Worm (Caenorhabditis elegans) whole organism, L1 larva: ENCODE results near the gene npr-9.

ENCODE experiments used
- C04F5.9 ChIP-seq: sonication (generic microtip); optimal IDR thresholded peaks from 2 replicates; lab custom pipeline; 2016; ENCODE audit warnings: missing genetic modification characterization, missing compliant biosample characterization
- C34B4.2 ChIP-seq: sonication (generic microtip); optimal IDR thresholded peaks from 2 replicates; lab custom pipeline; 2017; ENCODE audit warnings: mild to moderate bottlenecking, missing genetic modification characterization, missing compliant biosample characterization
- Y116A8C.19 ChIP-seq: sonication (generic microtip); optimal IDR thresholded peaks from 2 replicates; lab custom pipeline; 2016; ENCODE audit warnings: missing compliant biosample characterization, missing genetic modification characterization, borderline replicate concordance
- ceh-8 ChIP-seq: fragments of 200-800 bp; sonication (Bioruptor generic); optimal IDR thresholded peaks from 2 replicates; lab custom pipeline; 2018; ENCODE audit warnings: mild to moderate bottlenecking, missing genetic modification characterization, moderate library complexity, missing compliant biosample characterization
- ceh-82 ChIP-seq, 3 experiments: fragments of 150-350 bp in 1 of 3; sonication (generic microtip) in 2 of 3; optimal IDR thresholded peaks; 2 replicates each; lab custom pipeline; 2014 to 2017; ENCODE audit warnings: missing biosample characterization in 3 of 3, missing genetic modification characterization in 3 of 3
- ces-1 ChIP-seq: fragments of 150-350 bp; optimal IDR thresholded peaks from 2 replicates; lab custom pipeline; 2014; ENCODE audit warnings: missing biosample characterization, missing genetic modification reagents, missing genetic modification characterization
- dpl-1 ChIP-seq, 3 experiments: fragments of 150-350 bp in 2 of 3; sonication (generic microtip) in 1 of 3; optimal IDR thresholded peaks; 2 replicates each; lab custom pipeline; 2014 to 2017; ENCODE audit warnings: missing biosample characterization in 3 of 3, missing genetic modification characterization in 3 of 3, missing genetic modification reagents in 3 of 3
- efl-1 ChIP-seq, 4 experiments: fragments of 150-350 bp; optimal IDR thresholded peaks in 3 of 4; peaks in 1 of 4; 1 replicate in 1 of 4; 2 replicates in 3 of 4; lab custom pipeline; 2014; ENCODE audit warnings: missing biosample characterization in 2 of 4, missing genetic modification characterization in 2 of 4, missing genetic modification reagents in 2 of 4
- egl-27 ChIP-seq, 2 experiments: fragments of 150-350 bp in 1 of 2; sonication (generic microtip); optimal IDR thresholded peaks; 3 replicates each; lab custom pipeline; 2017 to 2018; ENCODE audit warnings: missing biosample characterization in 2 of 2, missing genetic modification characterization in 2 of 2, missing genetic modification reagents in 2 of 2
- elt-3 ChIP-seq, 6 experiments: fragments of 150-350 bp in 1 of 6; sonication (generic microtip); optimal IDR thresholded peaks; 2 replicates each; lab custom pipeline; 2017 to 2018; ENCODE audit warnings: missing biosample characterization in 6 of 6, missing genetic modification characterization in 6 of 6, inconsistent platforms in 1 of 6
- ets-5 ChIP-seq: fragments of 200-800 bp; sonication (Bioruptor generic); IDR thresholded peaks from 2 replicates; pipeline ENCODE4 v1.3.6; 2022; ENCODE audit warnings: missing genetic modification characterization, missing compliant biosample characterization
- fkh-10 ChIP-seq: sonication (generic microtip); optimal IDR thresholded peaks from 2 replicates; lab custom pipeline; 2017; ENCODE audit warnings: missing biosample characterization, missing genetic modification reagents, missing genetic modification characterization
- fkh-8 ChIP-seq: sonication (generic microtip); optimal IDR thresholded peaks from 2 replicates; lab custom pipeline; 2016; ENCODE audit warnings: mild to moderate bottlenecking, missing genetic modification characterization, missing compliant biosample characterization
- fos-1 ChIP-seq: fragments of 150-350 bp; optimal IDR thresholded peaks from 2 replicates; lab custom pipeline; 2014; ENCODE audit warnings: missing biosample characterization, missing genetic modification characterization
- grh-1 ChIP-seq: fragments of 200-800 bp; sonication (Bioruptor generic); IDR thresholded peaks from 2 replicates; pipeline ENCODE4 v1.3.6; 2022; ENCODE audit warnings: missing genetic modification reagents, missing genetic modification characterization, missing compliant biosample characterization
- hlh-17 ChIP-seq: fragments of 200-800 bp; sonication (Bioruptor generic); optimal IDR thresholded peaks from 2 replicates; lab custom pipeline; 2018; ENCODE audit warnings: missing genetic modification characterization, mild to moderate bottlenecking, missing compliant biosample characterization, moderate library complexity, borderline replicate concordance
- irx-1 ChIP-seq: sonication (generic microtip); optimal IDR thresholded peaks from 2 replicates; lab custom pipeline; 2016; ENCODE audit warnings: missing genetic modification characterization, missing compliant biosample characterization
- lin-14 ChIP-seq: fragments of 200-800 bp; sonication (Bioruptor generic); optimal IDR thresholded peaks from 2 replicates; lab custom pipeline; 2018; ENCODE audit warnings: mild to moderate bottlenecking, missing genetic modification characterization, moderate library complexity, missing compliant biosample characterization
- lin-35 ChIP-seq, 2 experiments: fragments of 150-350 bp; optimal IDR thresholded peaks; 2 replicates each; lab custom pipeline; 2014; ENCODE audit warnings: missing biosample characterization in 2 of 2, missing genetic modification characterization in 2 of 2, missing genetic modification reagents in 2 of 2
- lsy-2 ChIP-seq, 2 experiments: fragments of 150-350 bp; optimal IDR thresholded peaks; 2 replicates each; lab custom pipeline; 2014; ENCODE audit warnings: missing biosample characterization in 2 of 2, missing genetic modification characterization in 2 of 2
- mef-2 ChIP-seq: fragments of 150-350 bp; optimal IDR thresholded peaks from 2 replicates; lab custom pipeline; 2014; ENCODE audit warnings: missing biosample characterization, missing genetic modification characterization
- nhr-12 ChIP-seq: sonication (generic microtip); optimal IDR thresholded peaks from 2 replicates; lab custom pipeline; 2017; ENCODE audit warnings: missing biosample characterization, missing genetic modification characterization
- nhr-20 ChIP-seq: sonication (generic microtip); optimal IDR thresholded peaks from 2 replicates; lab custom pipeline; 2016; ENCODE audit warnings: mild to moderate bottlenecking, missing genetic modification characterization, missing compliant biosample characterization
- nhr-28 ChIP-seq: fragments of 150-350 bp; optimal IDR thresholded peaks from 2 replicates; lab custom pipeline; 2014; ENCODE audit warnings: missing biosample characterization, missing genetic modification characterization
- nhr-84 ChIP-seq: sonication (generic microtip); optimal IDR thresholded peaks from 2 replicates; lab custom pipeline; 2017; ENCODE audit warnings: missing biosample characterization, missing genetic modification characterization
- nhr-85 ChIP-seq: sonication (generic microtip); peaks from one replicate; lab custom pipeline; 2016; ENCODE audit warnings: missing genetic modification characterization, inconsistent platforms, missing compliant biosample characterization
- pag-3 ChIP-seq: sonication (generic microtip); optimal IDR thresholded peaks from 2 replicates; lab custom pipeline; 2017; ENCODE audit warnings: missing genetic modification characterization, mild to moderate bottlenecking, missing compliant biosample characterization, antibody characterized with exemption, borderline replicate concordance; ENCODE audit not compliant: insufficient read depth
- pax-3 ChIP-seq: fragments of 200-800 bp; sonication (Bioruptor generic); optimal IDR thresholded peaks from 2 replicates; lab custom pipeline; 2018; ENCODE audit warnings: mild to moderate bottlenecking, missing genetic modification characterization, moderate library complexity, missing compliant biosample characterization
- rnt-1 ChIP-seq: sonication (generic microtip); optimal IDR thresholded peaks from 2 replicates; lab custom pipeline; 2016; ENCODE audit warnings: mild to moderate bottlenecking, missing genetic modification characterization, moderate library complexity, missing compliant biosample characterization
- swsn-7 ChIP-seq: sonication (generic microtip); optimal IDR thresholded peaks from 2 replicates; lab custom pipeline; 2016; ENCODE audit warnings: missing genetic modification characterization, missing compliant biosample characterization
- tbx-2 ChIP-seq: sonication (generic microtip); optimal IDR thresholded peaks from 2 replicates; lab custom pipeline; 2016; ENCODE audit warnings: missing genetic modification characterization, missing compliant biosample characterization
- unc-130 ChIP-seq: fragments of 150-350 bp; optimal IDR thresholded peaks from 2 replicates; lab custom pipeline; 2017; ENCODE audit warnings: missing biosample characterization, missing genetic modification characterization, inconsistent platforms
- unc-62 ChIP-seq: fragments of 150-350 bp; optimal IDR thresholded peaks from 2 replicates; lab custom pipeline; 2014; ENCODE audit warnings: missing biosample characterization, missing genetic modification reagents, missing genetic modification characterization
- unc-86 ChIP-seq: sonication (generic microtip); optimal IDR thresholded peaks from 2 replicates; lab custom pipeline; 2016; ENCODE audit warnings: missing genetic modification characterization, missing compliant biosample characterization
- unc-98 ChIP-seq: fragments of 200-800 bp; sonication (Bioruptor generic); IDR thresholded peaks from 2 replicates; pipeline ENCODE4 v1.3.6; 2022; ENCODE audit warnings: missing genetic modification characterization, missing compliant biosample characterization
- zip-4 ChIP-seq: fragments of 200-800 bp; sonication (Bioruptor generic); optimal IDR thresholded peaks from 2 replicates; lab custom pipeline; 2018; ENCODE audit warnings: mild to moderate bottlenecking, missing genetic modification characterization, moderate library complexity, missing compliant biosample characterization

The npr-9 gene

ce11 chrX:11329424-11329823, at the start of gene npr-9:
npr-9 (plus strand) TSS chrX:11329724.
- no peak for TF ChIP-seq tbx-2 (tag; lab: Kevin White, UChicago)
- TF ChIP-seq Y116A8C.19 (tag; lab: Kevin White, UChicago), result no peak
- no peak for TF ChIP-seq elt-3 (tag; optimal IDR thresholded peaks at IDR 0.05; lab: Kevin White, UChicago)
- no peak for TF ChIP-seq nhr-85
- no peak for TF ChIP-seq unc-98
- no peak for TF ChIP-seq swsn-7 (tag; lab: Kevin White, UChicago)
- no peak for TF ChIP-seq lin-35 (GFP tag; optimal IDR thresholded peaks at IDR 0.05; lab: Kevin White, UChicago)
- no peak for TF ChIP-seq grh-1
- TF ChIP-seq C04F5.9 (tag; lab: Kevin White, UChicago), result no peak
- TF ChIP-seq nhr-20 (tag; lab: Kevin White, UChicago), result no peak
- no peak for TF ChIP-seq ces-1 (GFP tag; lab: Kevin White, UChicago)
- TF ChIP-seq dpl-1 (GFP tag; optimal IDR thresholded peaks at IDR 0.05; lab: Kevin White, UChicago), result no peak
- no peak for TF ChIP-seq lsy-2 (tag; optimal IDR thresholded peaks at IDR 0.05; lab: Kevin White, UChicago)
- no peak for TF ChIP-seq fos-1 (tag; lab: Kevin White, UChicago)
- no peak for TF ChIP-seq pax-3
- no peak for TF ChIP-seq unc-86 (tag; lab: Kevin White, UChicago)

DNA sequence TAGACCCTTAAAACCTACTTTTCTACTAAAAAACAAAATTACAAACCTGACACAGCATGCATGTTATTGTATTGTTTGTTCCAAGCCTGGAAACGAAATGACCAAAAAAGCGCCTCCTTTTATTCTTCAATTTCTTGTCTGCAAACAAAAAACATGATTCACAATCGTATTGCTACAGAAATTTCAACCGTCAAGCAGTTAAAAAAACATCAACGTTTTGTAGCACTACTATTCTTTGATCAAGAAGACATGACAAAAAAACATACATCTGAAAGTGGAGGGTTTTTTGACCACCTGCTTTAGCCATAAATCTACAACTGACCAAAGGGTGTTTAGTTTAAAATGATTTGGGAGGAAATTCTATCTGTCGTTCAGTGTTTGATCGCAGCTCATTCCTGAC, 48.4 kb upstream of the npr-9 start, which contains the start of gene F38B2.6:
F38B2.6 (minus strand) TSS at position 101 of the 400 bp plus-strand sequence.
- TF ChIP-seq irx-1 (tag; lab: Kevin White, UChicago), result no peak
- no peak for TF ChIP-seq ets-5 (GFP tag; lab: Robert Waterston, UW)
- TF ChIP-seq efl-1 (optimal IDR thresholded peaks at IDR 0.05; lab: Kevin White, UChicago), result no peak
- no peak for TF ChIP-seq efl-1 (GFP tag; optimal IDR thresholded peaks at IDR 0.05 in 1 of 2; lab: Kevin White, UChicago)
- TF ChIP-seq nhr-28 (tag; lab: Kevin White, UChicago), result no peak
- TF ChIP-seq C34B4.2, result no peak
- no peak for TF ChIP-seq egl-27 (tag; optimal IDR thresholded peaks at IDR 0.05; lab: Kevin White, UChicago)
- TF ChIP-seq ceh-8 (GFP tag; lab: Kevin White, UChicago), result no peak
- TF ChIP-seq hlh-17 (GFP tag; lab: Kevin White, UChicago), result no peak
- TF ChIP-seq, all 84 proteins: peak for 0

DNA sequence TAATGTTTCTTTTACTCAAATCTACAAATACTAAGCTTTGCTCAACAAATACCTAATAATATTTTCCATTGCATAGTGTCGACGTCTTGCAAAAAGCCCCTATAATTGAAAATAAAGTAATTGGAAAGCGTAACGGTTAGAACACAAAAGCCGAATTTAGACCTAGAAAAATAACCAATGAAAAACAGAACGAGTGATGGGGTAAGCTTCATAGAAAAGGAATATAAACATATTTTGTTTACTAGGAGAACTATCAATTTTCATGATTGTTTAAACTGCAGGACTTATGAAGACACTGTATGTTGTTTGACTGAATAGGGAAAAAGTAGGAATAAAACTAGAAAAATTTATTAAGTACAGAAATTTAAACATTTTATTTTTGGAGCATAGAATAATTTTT, 43.3 kb upstream of the npr-9 start, which contains the start of gene F38B2.3:
F38B2.3 (minus strand) TSS at position 101 of the 400 bp plus-strand sequence.
- TF ChIP-seq tbx-2 (tag; lab: Kevin White, UChicago), result no peak
- no peak for TF ChIP-seq pax-3
- TF ChIP-seq nhr-84 (tag; lab: Kevin White, UChicago), result no peak
- no peak for TF ChIP-seq zip-4
- no peak for TF ChIP-seq mef-2 (tag; lab: Kevin White, UChicago)
- TF ChIP-seq nhr-12 (tag; lab: Kevin White, UChicago), result no peak
- no peak for TF ChIP-seq unc-62 (GFP tag; lab: Kevin White, UChicago)
- TF ChIP-seq grh-1, result no peak
- TF ChIP-seq fkh-10, result no peak
- no peak for TF ChIP-seq unc-130 (tag; lab: Kevin White, UChicago)
- no peak for TF ChIP-seq fkh-8 (tag; lab: Kevin White, UChicago)
- TF ChIP-seq, all 84 proteins: peak for 0

DNA sequence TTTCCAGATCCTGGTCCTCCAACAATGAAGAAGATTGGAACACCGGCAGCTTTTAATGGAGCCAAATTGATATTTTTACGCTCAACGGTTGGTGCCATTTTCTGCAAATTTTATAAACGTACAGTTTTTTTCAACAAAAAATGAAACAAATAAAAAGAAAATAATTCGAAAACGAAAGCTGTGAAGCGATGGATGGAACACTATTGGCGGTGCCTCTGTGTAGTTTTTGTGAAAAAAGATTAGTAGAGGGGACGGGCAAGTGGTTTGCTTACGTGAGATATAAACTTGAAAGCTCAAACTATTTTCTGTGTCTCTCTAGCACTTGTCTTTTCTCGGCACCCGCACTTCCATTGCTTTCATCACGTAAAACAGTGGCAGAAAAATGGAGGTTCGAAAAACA, 41.9 kb upstream of the npr-9 start, which contains the start of gene F38B2.4:
F38B2.4 (minus strand) TSS at position 101 of the 400 bp plus-strand sequence.
- no peak for TF ChIP-seq ceh-82 (tag; optimal IDR thresholded peaks at IDR 0.05; lab: Kevin White, UChicago)
- no peak for TF ChIP-seq nhr-28 (tag; lab: Kevin White, UChicago)
- peak; percentile 17 for TF ChIP-seq rnt-1 (tag; lab: Kevin White, UChicago)
- peak; percentile 24 for TF ChIP-seq nhr-85
- TF ChIP-seq lin-14, result peak; percentile 62
- TF ChIP-seq pag-3, result peak; percentile 37
